Worm (Caenorhabditis elegans): Measurements from ENCODE around the gene tbc-16.

tbc-16 gene

ce11 chrX:5917284-5917683 is 20.1 kb downstream of the tbc-16 start, which contains the start of gene Y23B4A.1 (continued):
- no peak for TF ChIP-seq snpc-3.4 (tag; optimal IDR thresholded peaks at IDR 0.05)

- TF ChIP-seq B0261.1 (tag; optimal IDR thresholded peaks at IDR 0.05), result no peak
- no peak for TF ChIP-seq akir-1 (GFP tag; optimal IDR thresholded peaks at IDR 0.05)
- TF ChIP-seq cebp-2 (GFP tag; IDR thresholded peaks at IDR 0.05), result no peak
- TF ChIP-seq F10E7.11 (tag; optimal IDR thresholded peaks at IDR 0.05), result no peak
- no peak for TF ChIP-seq Y53F4B.3 (GFP tag; IDR thresholded peaks at IDR 0.05)
- TF ChIP-seq mel-28 (tag; optimal IDR thresholded peaks at IDR 0.05; ENCODE audit: borderline replicate concordance), result no peak
- TF ChIP-seq madf-3 (GFP tag; IDR thresholded peaks at IDR 0.05), result no peak
- no peak for TF ChIP-seq nfya-2 (GFP tag; IDR thresholded peaks at IDR 0.05)
- TF ChIP-seq lin-26 (GFP tag; IDR thresholded peaks at IDR 0.05), result no peak
- no peak for TF ChIP-seq mcd-1 (GFP tag; IDR thresholded peaks at IDR 0.05)
- TF ChIP-seq snpc-4 (GFP tag; optimal IDR thresholded peaks at IDR 0.05), result no peak
- no peak for TF ChIP-seq snpc-4 (tag; optimal IDR thresholded peaks at IDR 0.05)
- TF ChIP-seq Y67H2A.10 (GFP tag; conservative IDR thresholded peaks at IDR 0.05), result no peak
Observed at ce11 chrX:5919097-5919496, 22.0 kb downstream of the tbc-16 start, which contains the start of gene capa-1. Gene capa-1, plus strand, starts transcription at chrX:5919397.

- TF ChIP-seq hmg-1.2 (GFP tag; IDR thresholded peaks at IDR 0.05) (no peak), cebp-1 (GFP tag; IDR thresholded peaks at IDR 0.05) (no peak), cebp-1 (tag; optimal IDR thresholded peaks at IDR 0.05) (no peak), tbx-9 (tag; optimal IDR thresholded peaks at IDR 0.05; ENCODE audit: borderline replicate concordance) (no peak)
Observed at ce11 chrX:5923672-5924071, 26.5 kb downstream of the tbc-16 start.

ce11 chrX:5930822-5931221 is 33.7 kb downstream of the tbc-16 start, which contains the start of gene egl-6:
Gene egl-6, plus strand, starts transcription at chrX:5931122.
- TF ChIP-seq dox-1 (GFP tag; IDR thresholded peaks at IDR 0.05), result no peak
- no peak for TF ChIP-seq ama-1 (optimal IDR thresholded peaks at IDR 0.05)
- TF ChIP-seq ama-1 (GFP tag; optimal IDR thresholded peaks at IDR 0.05), result no peak

DNA sequence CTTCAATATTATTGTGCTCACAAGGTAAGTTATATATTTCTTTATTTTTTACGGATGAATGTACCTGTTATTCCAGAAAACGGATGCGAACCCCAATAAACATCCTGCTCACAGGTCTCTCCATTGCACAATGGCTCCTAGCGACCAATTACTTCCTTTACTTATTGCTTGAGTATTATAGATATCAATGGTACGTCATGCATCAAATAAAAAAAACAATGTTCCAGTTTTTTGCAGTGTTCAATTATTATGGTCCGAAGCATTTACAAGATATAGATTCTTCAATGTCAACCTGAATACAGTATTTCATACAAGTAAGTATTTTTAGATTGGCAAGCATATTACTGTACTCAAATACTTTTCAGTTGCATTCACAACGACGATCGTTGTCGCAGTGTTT is 35.8 kb downstream of the tbc-16 start:
- TF ChIP-seq F22D6.2 (tag; optimal IDR thresholded peaks at IDR 0.05), result no peak
- TF ChIP-seq B0261.1 (tag; optimal IDR thresholded peaks at IDR 0.05), result no peak
- no peak for TF ChIP-seq Y53F4B.3 (GFP tag; IDR thresholded peaks at IDR 0.05)

DNA sequence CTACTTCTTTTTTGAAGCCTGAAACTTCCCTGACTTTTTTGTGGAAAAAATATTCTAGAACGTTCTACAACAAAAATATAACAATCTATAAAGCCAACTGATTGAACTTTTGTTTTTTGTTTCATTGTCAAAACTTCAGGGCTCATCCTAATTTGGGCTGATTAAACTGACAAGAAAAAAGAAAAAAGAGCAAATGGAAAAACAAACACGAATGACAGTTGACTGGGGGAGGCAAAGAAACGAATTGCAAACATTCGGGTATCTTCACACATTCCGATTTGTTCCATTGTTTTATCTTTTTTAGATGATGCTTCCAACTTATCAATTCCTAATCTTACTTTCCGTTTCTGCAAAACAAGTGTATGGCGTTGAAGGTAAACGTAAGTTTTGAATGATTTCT is 38.3 kb downstream of the tbc-16 start, which contains the start of gene C46F4.3:
Gene C46F4.3 (plus strand): TSS at position 301 of the 400 bp plus-strand sequence.
- TF ChIP-seq aptf-2 (GFP tag; conservative IDR thresholded peaks at IDR 0.05) (no peak), F10E7.11 (tag; optimal IDR thresholded peaks at IDR 0.05) (no peak), let-526 (GFP tag; IDR thresholded peaks at IDR 0.05) (no peak), ztf-26 (tag; optimal IDR thresholded peaks at IDR 0.05) (no peak), nhr-27 (tag; optimal IDR thresholded peaks at IDR 0.05) (no peak)

- TF ChIP-seq nhr-80 (tag; optimal IDR thresholded peaks at IDR 0.05) (peak; percentile 4), nfya-1 (tag; optimal IDR thresholded peaks at IDR 0.05; ENCODE audit: borderline replicate concordance, insufficient read depth) (no peak), cebp-1 (GFP tag; IDR thresholded peaks at IDR 0.05) (no peak), cebp-1 (tag; optimal IDR thresholded peaks at IDR 0.05) (no peak), sptf-2 (GFP tag; optimal IDR thresholded peaks at IDR 0.05) (no peak), lir-1 (GFP tag; conservative IDR thresholded peaks at IDR 0.05) (no peak)
Observed at ce11 chrX:5941325-5941724, 44.2 kb downstream of the tbc-16 start.

Data from whole organism, young adult.